Fruit fly (Drosophila melanogaster) whole organism, embryonic: ENCODE data around the gene Grd.
A peak's percentile ranks its signal among the peaks of the same experiment; 100 is the strongest.

ENCODE experiments used
- ATbp ChIP-seq: fragments of 200-800 bp; sonication (Bioruptor generic); optimal IDR thresholded peaks from 2 replicates; lab custom pipeline; 2017; ENCODE audit warnings: missing biosample characterization, mild to moderate bottlenecking, missing genetic modification characterization, missing genetic modification reagents
- CG1024 ChIP-seq: fragments of 200-800 bp; sonication (Bioruptor generic); IDR thresholded peaks from 2 replicates; pipeline ENCODE4 v1.3.6; 2022; ENCODE audit warnings: missing biosample characterization, missing genetic modification characterization
- CG11695 ChIP-seq: fragments of 200-800 bp; sonication (Bioruptor generic); IDR thresholded peaks from 3 replicates; pipeline ENCODE4 v1.3.6; 2022; ENCODE audit warnings: missing biosample characterization, missing genetic modification characterization
- CG12155 ChIP-seq: fragments of 200-800 bp; sonication (Bioruptor generic); optimal IDR thresholded peaks from 3 replicates; lab custom pipeline; 2016; ENCODE audit warnings: missing biosample characterization, missing genetic modification characterization
- CG13287 ChIP-seq: fragments of 200-800 bp; sonication (Bioruptor generic); IDR thresholded peaks from 2 replicates; pipeline ENCODE4 v1.3.6; 2022; ENCODE audit warnings: missing biosample characterization, missing genetic modification characterization; ENCODE audit not compliant: partially characterized antibody
- CG13424 ChIP-seq: fragments of 200-800 bp; sonication (Bioruptor generic); optimal IDR thresholded peaks from 2 replicates; lab custom pipeline; 2019; ENCODE audit warnings: missing biosample characterization, mild to moderate bottlenecking, missing genetic modification characterization, moderate library complexity
- CG14710 ChIP-seq: fragments of 200-800 bp; sonication (Bioruptor generic); optimal IDR thresholded peaks from 3 replicates; lab custom pipeline; 2019; ENCODE audit warnings: missing biosample characterization, mild to moderate bottlenecking, missing genetic modification characterization, moderate library complexity
- CG15269 ChIP-seq: fragments of 200-800 bp; sonication (Bioruptor generic); optimal IDR thresholded peaks from 2 replicates; lab custom pipeline; 2018; ENCODE audit warnings: missing biosample characterization, mild to moderate bottlenecking, missing genetic modification characterization, moderate library complexity
- CG1529 ChIP-seq: fragments of 200-800 bp; sonication (Bioruptor generic); optimal IDR thresholded peaks from 3 replicates; lab custom pipeline; 2018; ENCODE audit warnings: missing biosample characterization, missing genetic modification characterization
- CG17829 ChIP-seq: fragments of 200-800 bp; optimal IDR thresholded peaks from 2 replicates; lab custom pipeline; 2019; ENCODE audit warnings: missing biosample characterization, mild to moderate bottlenecking, missing genetic modification characterization, moderate library complexity
- CG2120 ChIP-seq: fragments of 200-800 bp; sonication (Bioruptor generic); optimal IDR thresholded peaks from 3 replicates; lab custom pipeline; 2016; ENCODE audit warnings: missing biosample characterization, missing genetic modification characterization
- CG2889 ChIP-seq: fragments of 200-800 bp; sonication (Bioruptor generic); IDR thresholded peaks from 3 replicates; pipeline ENCODE4 v1.3.6; 2022; ENCODE audit warnings: missing biosample characterization, missing genetic modification characterization
- CG31224 ChIP-seq: fragments of 200-800 bp; sonication (Bioruptor generic); IDR thresholded peaks from 2 replicates; pipeline ENCODE4 v1.3.6; 2022; ENCODE audit warnings: missing biosample characterization, missing genetic modification characterization
- CG31441 ChIP-seq: fragments of 200-800 bp; sonication (Bioruptor generic); IDR thresholded peaks from 2 replicates; pipeline ENCODE4 v1.3.6; 2022; ENCODE audit warnings: missing biosample characterization, missing genetic modification characterization
- CG3407 ChIP-seq: fragments of 200-800 bp; sonication (Bioruptor generic); optimal IDR thresholded peaks from 2 replicates; lab custom pipeline; 2018; ENCODE audit warnings: missing biosample characterization, mild to moderate bottlenecking, missing genetic modification characterization
- CG3847 ChIP-seq: fragments of 200-800 bp; sonication (Bioruptor generic); IDR thresholded peaks from 2 replicates; pipeline ENCODE4 v1.3.6; 2022; ENCODE audit warnings: missing biosample characterization, missing genetic modification characterization
- CG43689 ChIP-seq: fragments of 200-800 bp; sonication (Bioruptor generic); IDR thresholded peaks from 2 replicates; pipeline ENCODE4 v1.3.6; 2022; ENCODE audit warnings: missing biosample characterization, missing genetic modification characterization
- CG6654 ChIP-seq: fragments of 200-800 bp; sonication (Bioruptor generic); optimal IDR thresholded peaks from 2 replicates; lab custom pipeline; 2017; ENCODE audit warnings: missing biosample characterization, mild to moderate bottlenecking, missing genetic modification characterization
- CG9437 ChIP-seq: fragments of 200-800 bp; sonication (Bioruptor generic); optimal IDR thresholded peaks from 2 replicates; lab custom pipeline; 2018; ENCODE audit warnings: missing biosample characterization, mild to moderate bottlenecking, missing genetic modification characterization
- CrebB ChIP-seq: fragments of 200-800 bp; sonication (Bioruptor generic); optimal IDR thresholded peaks from 3 replicates; lab custom pipeline; 2018; ENCODE audit warnings: missing biosample characterization, mild to moderate bottlenecking, missing genetic modification characterization
- Doc3 ChIP-seq: fragments of 200-800 bp; sonication (Bioruptor generic); IDR thresholded peaks from 3 replicates; pipeline ENCODE4 v1.3.6; 2022; ENCODE audit warnings: missing biosample characterization, missing genetic modification characterization; ENCODE audit not compliant: partially characterized antibody
- Dp ChIP-seq: fragments of 200-800 bp; sonication (Bioruptor generic); optimal IDR thresholded peaks from 2 replicates; lab custom pipeline; 2018; ENCODE audit warnings: missing biosample characterization, mild to moderate bottlenecking, missing genetic modification characterization, moderate library complexity
- Fer1 ChIP-seq: fragments of 200-800 bp; sonication (Bioruptor generic); optimal IDR thresholded peaks from 2 replicates; lab custom pipeline; 2017; ENCODE audit warnings: missing biosample characterization, mild to moderate bottlenecking, missing genetic modification characterization
- GATAe ChIP-seq: fragments of 200-800 bp; sonication (Bioruptor generic); conservative IDR thresholded peaks from 2 replicates; pipeline ENCODE4 v1.3.6; 2022; ENCODE audit warnings: missing biosample characterization, missing genetic modification characterization
- Hr39 ChIP-seq: fragments of >200 bp; optimal IDR thresholded peaks from 2 replicates; lab custom pipeline; 2017
- Kr ChIP-seq: fragments of 200-800 bp; sonication (Bioruptor generic); optimal IDR thresholded peaks from 2 replicates; lab custom pipeline; 2017; ENCODE audit warnings: missing biosample characterization, mild to moderate bottlenecking, missing genetic modification characterization
- MBD-R2 ChIP-seq: fragments of 200-800 bp; sonication (Bioruptor generic); IDR thresholded peaks from 2 replicates; pipeline ENCODE4 v1.3.6; 2022; ENCODE audit warnings: missing biosample characterization, missing genetic modification characterization
- MTF-1 ChIP-seq: fragments of 200-800 bp; sonication (Bioruptor generic); optimal IDR thresholded peaks from 2 replicates; lab custom pipeline; 2018; ENCODE audit warnings: missing biosample characterization, mild to moderate bottlenecking, missing genetic modification characterization, borderline replicate concordance
- NC2α ChIP-seq: fragments of 200-800 bp; sonication (Bioruptor generic); optimal IDR thresholded peaks from 2 replicates; lab custom pipeline; 2016; ENCODE audit warnings: missing biosample characterization, missing genetic modification characterization
- Ptx1 ChIP-seq: fragments of 200-800 bp; sonication (Bioruptor generic); IDR thresholded peaks from 2 replicates; pipeline ENCODE4 v1.3.6; 2022; ENCODE audit warnings: missing biosample characterization, missing genetic modification characterization
- Scr ChIP-seq: fragments of 200-800 bp; sonication (Bioruptor generic); IDR thresholded peaks from 2 replicates; pipeline ENCODE4 v1.3.6; 2022; ENCODE audit warnings: missing biosample characterization, missing genetic modification characterization; ENCODE audit not compliant: partially characterized antibody
- Sin3A ChIP-seq: fragments of >200 bp; optimal IDR thresholded peaks from 2 replicates; lab custom pipeline; 2018
- Vsx1 ChIP-seq: fragments of 200-800 bp; sonication (Bioruptor generic); optimal IDR thresholded peaks from 2 replicates; lab custom pipeline; 2017; ENCODE audit warnings: missing biosample characterization, mild to moderate bottlenecking, missing genetic modification characterization, missing genetic modification reagents
- Xrp1 ChIP-seq: fragments of 200-800 bp; sonication (Bioruptor generic); IDR thresholded peaks from 2 replicates; pipeline ENCODE4 v1.3.6; 2022; ENCODE audit warnings: missing biosample characterization, missing genetic modification characterization
- br ChIP-seq: fragments of >200 bp; optimal IDR thresholded peaks from 2 replicates; lab custom pipeline; 2017
- cg ChIP-seq: fragments of 200-800 bp; sonication (Bioruptor generic); optimal IDR thresholded peaks from 3 replicates; lab custom pipeline; 2019; ENCODE audit warnings: missing biosample characterization, mild to moderate bottlenecking, missing genetic modification characterization, moderate library complexity
- chinmo ChIP-seq: fragments of 200-800 bp; sonication (Bioruptor generic); IDR thresholded peaks from 4 replicates; pipeline ENCODE4 v1.3.6; 2022; ENCODE audit warnings: missing biosample characterization, missing genetic modification characterization; ENCODE audit not compliant: partially characterized antibody
- chn ChIP-seq: fragments of 200-800 bp; sonication (Bioruptor generic); optimal IDR thresholded peaks from 2 replicates; lab custom pipeline; 2016; ENCODE audit warnings: missing biosample characterization, missing genetic modification characterization
- da ChIP-seq: fragments of 200-800 bp; sonication (Bioruptor generic); optimal IDR thresholded peaks from 2 replicates; lab custom pipeline; 2016; ENCODE audit warnings: missing biosample characterization, missing genetic modification characterization
- fd64A ChIP-seq: fragments of 200-800 bp; sonication (Bioruptor generic); optimal IDR thresholded peaks from 3 replicates; lab custom pipeline; 2018; ENCODE audit warnings: missing biosample characterization, mild to moderate bottlenecking, missing genetic modification characterization
- insv ChIP-seq, 2 experiments: fragments of 200-800 bp; sonication (Bioruptor generic); optimal IDR thresholded peaks; 3 replicates each; lab custom pipeline; 2016 to 2018; ENCODE audit warnings: missing biosample characterization in 2 of 2, missing genetic modification characterization in 2 of 2
- ken ChIP-seq: fragments of 200-800 bp; sonication (Bioruptor generic); IDR thresholded peaks from 3 replicates; pipeline ENCODE4 v1.3.6; 2022; ENCODE audit warnings: missing biosample characterization, missing genetic modification characterization
- knrl ChIP-seq: fragments of 200-800 bp; sonication (Bioruptor generic); IDR thresholded peaks from 3 replicates; pipeline ENCODE4 v1.3.6; 2022; ENCODE audit warnings: missing biosample characterization, missing genetic modification characterization; ENCODE audit not compliant: partially characterized antibody
- lmd ChIP-seq: fragments of 200-800 bp; sonication (Bioruptor generic); IDR thresholded peaks from 2 replicates; pipeline ENCODE4 v1.3.6; 2022; ENCODE audit warnings: missing biosample characterization, missing genetic modification characterization
- nmo ChIP-seq: fragments of 200-800 bp; sonication (Bioruptor generic); optimal IDR thresholded peaks from 2 replicates; lab custom pipeline; 2018; ENCODE audit warnings: missing biosample characterization, mild to moderate bottlenecking, missing genetic modification characterization, moderate library complexity
- odd ChIP-seq: fragments of 200-800 bp; sonication (Bioruptor generic); optimal IDR thresholded peaks from 2 replicates; lab custom pipeline; 2017; ENCODE audit warnings: missing biosample characterization, mild to moderate bottlenecking, missing genetic modification characterization
- sens ChIP-seq: fragments of 200-800 bp; sonication (Bioruptor generic); peaks from one replicate; lab custom pipeline; 2016; ENCODE audit warnings: missing biosample characterization, missing genetic modification characterization
- seq ChIP-seq: fragments of 200-800 bp; sonication (Bioruptor generic); IDR thresholded peaks from 2 replicates; pipeline ENCODE4 v1.3.6; 2022; ENCODE audit warnings: missing biosample characterization, missing genetic modification characterization
- unc-4 ChIP-seq: fragments of 200-800 bp; sonication (Bioruptor generic); IDR thresholded peaks from 2 replicates; pipeline ENCODE4 v1.3.6; 2022; ENCODE audit warnings: missing biosample characterization, missing genetic modification characterization; ENCODE audit not compliant: partially characterized antibody

The Grd gene

DNA sequence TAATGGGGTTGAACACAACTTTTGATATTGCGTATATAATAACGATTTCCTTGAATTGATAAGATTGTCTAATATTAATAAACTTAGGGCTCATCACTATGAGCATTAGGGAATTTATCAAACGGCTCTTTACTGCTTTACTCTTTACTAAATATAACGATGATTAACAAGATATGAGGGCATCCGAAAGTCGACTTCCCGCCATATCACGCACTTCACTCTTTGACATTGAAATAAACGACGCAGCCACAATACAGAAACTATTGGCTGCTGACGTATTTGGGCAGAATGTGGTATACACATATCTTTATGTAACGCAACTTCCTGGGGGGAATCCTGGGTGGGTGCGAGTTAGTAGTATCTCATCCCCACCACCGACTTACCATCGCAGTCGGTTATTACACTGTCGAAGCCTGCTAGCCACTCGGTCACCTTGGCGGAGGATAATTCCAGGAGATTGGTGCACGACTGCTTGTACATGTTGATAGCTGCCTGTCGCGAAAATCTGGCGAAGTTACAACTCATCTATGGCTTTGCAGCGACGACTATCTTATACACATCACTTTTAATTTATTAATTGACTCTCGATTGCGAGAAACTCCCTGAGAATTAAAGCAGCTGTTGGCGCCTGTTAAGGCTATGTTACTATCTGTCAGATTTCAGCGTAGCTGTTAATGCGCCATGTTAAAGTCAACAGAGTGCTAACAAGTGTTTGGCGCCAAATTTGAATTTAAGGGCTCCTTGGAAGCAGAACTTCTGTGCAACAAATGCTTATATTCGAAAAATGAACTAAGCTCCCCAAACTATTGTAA is 20.0 kb downstream of the Grd start, which contains the start of gene CG5567 (continued):
- TF ChIP-seq Hr39 (lab: Kevin White, UChicago): no peak
- no peak; the same call in 1 of the 2 replicates for TF ChIP-seq CG31441
- peak; percentile 14 for TF ChIP-seq CG12155 (GFP tag; lab: Kevin White, UChicago)
- TF ChIP-seq ken (GFP tag; lab: Robert Waterston, UW): no peak
- peak; percentile 15 for TF ChIP-seq CG13424
- TF ChIP-seq Xrp1: peak; percentile 26; the same call in 1 of the 2 replicates
- no peak for TF ChIP-seq odd (GFP tag; lab: Kevin White, UChicago)
- TF ChIP-seq Vsx1 (GFP tag; lab: Kevin White, UChicago): no peak
- no peak for TF ChIP-seq CG1529
- TF ChIP-seq Sin3A: no peak
- TF ChIP-seq MBD-R2 (GFP tag; lab: Robert Waterston, UW): 0 out of 2 replicates have a peak, but pooled peaks have one; percentile 41
- TF ChIP-seq CG9437 (GFP tag; lab: Kevin White, UChicago): no peak
- TF ChIP-seq NC2α: no peak
- no peak for TF ChIP-seq MTF-1 (GFP tag; lab: Kevin White, UChicago)
- no peak for TF ChIP-seq CG3847 (GFP tag; lab: Robert Waterston, UW)
- no peak for TF ChIP-seq br (lab: Kevin White, UChicago)
- no peak for TF ChIP-seq CG31224 (GFP tag; lab: Robert Waterston, UW)
- peak; percentile 26; the same call in 1 of the 2 replicates for TF ChIP-seq CG13287 (GFP tag; lab: Robert Waterston, UW)
- no peak for TF ChIP-seq knrl
- no peak; the same call in 1 of the 2 replicates for TF ChIP-seq seq
- no peak for TF ChIP-seq CG14710 (tag; lab: Kevin White, UChicago)
- TF ChIP-seq CG2889: no peak
- TF ChIP-seq chn (GFP tag; lab: Kevin White, UChicago): no peak
- TF ChIP-seq Doc3 (GFP tag; lab: Robert Waterston, UW): no peak
- TF ChIP-seq CG43689: no peak
- 0 out of 2 replicates have a peak, but pooled peaks have one; percentile 21 for TF ChIP-seq unc-4 (GFP tag; lab: Robert Waterston, UW)
- TF ChIP-seq CG2120: peak; percentile 58
- TF ChIP-seq CG15269: peak; percentile 29
- TF ChIP-seq Scr: no peak
- TF ChIP-seq CG3407 (GFP tag; lab: Kevin White, UChicago): no peak
- TF ChIP-seq fd64A (GFP tag; lab: Kevin White, UChicago): no peak
- peak; percentile 82 for TF ChIP-seq sens (GFP tag; lab: Kevin White, UChicago)
- TF ChIP-seq Fer1: peak; percentile 64
- TF ChIP-seq nmo (GFP tag; lab: Kevin White, UChicago): no peak
- peak; percentile 17; the same call in 1 of the 2 replicates for TF ChIP-seq lmd (GFP tag; lab: Robert Waterston, UW)
- peak; percentile 12 for TF ChIP-seq CrebB
- no peak for TF ChIP-seq Kr (GFP tag; lab: Kevin White, UChicago)
- no peak for TF ChIP-seq ATbp
- no peak for TF ChIP-seq da (GFP tag; lab: Kevin White, UChicago)
- peak; percentile 86 for TF ChIP-seq Dp (GFP tag; lab: Kevin White, UChicago)
- no peak for TF ChIP-seq insv (GFP tag; optimal IDR thresholded peaks at IDR 0.05; lab: Kevin White, UChicago)
- TF ChIP-seq GATAe (GFP tag; lab: Robert Waterston, UW): no peak
- 0 out of 4 replicates have a peak, but pooled peaks have one; percentile 51 for TF ChIP-seq chinmo (GFP tag; lab: Robert Waterston, UW)
- TF ChIP-seq Ptx1 (GFP tag; lab: Robert Waterston, UW): no peak
- peak; percentile 46; the same call in 1 of the 3 replicates for TF ChIP-seq CG11695 (GFP tag; lab: Robert Waterston, UW)
- no peak for TF ChIP-seq cg (GFP tag; lab: Kevin White, UChicago)
- no peak for TF ChIP-seq CG6654 (GFP tag; lab: Kevin White, UChicago)
- TF ChIP-seq CG17829 (tag; lab: Kevin White, UChicago): no peak
- TF ChIP-seq CG1024: no peak
